Worm (Caenorhabditis elegans) whole organism, L3 larva: ENCODE results near the gene ace-1.

ENCODE experiments used
- R02D3.7 ChIP-seq: fragments of 150-350 bp; optimal IDR thresholded peaks from 2 replicates; lab custom pipeline; 2014; ENCODE audit warnings: missing biosample characterization, missing genetic modification characterization
- ZK546.5 ChIP-seq: sonication (generic microtip); optimal IDR thresholded peaks from 2 replicates; lab custom pipeline; 2017; ENCODE audit warnings: missing biosample characterization, missing genetic modification characterization
- aly-2 ChIP-seq: fragments of 150-350 bp; optimal IDR thresholded peaks from 2 replicates; lab custom pipeline; 2014; ENCODE audit warnings: missing biosample characterization, missing genetic modification characterization
- ceh-16 ChIP-seq: sonication (generic microtip); optimal IDR thresholded peaks from 2 replicates; lab custom pipeline; 2017; ENCODE audit warnings: missing biosample characterization, missing genetic modification characterization
- ceh-28 ChIP-seq: fragments of 150-350 bp; optimal IDR thresholded peaks from 2 replicates; lab custom pipeline; 2014; ENCODE audit warnings: missing biosample characterization, missing genetic modification reagents, missing genetic modification characterization
- daf-12 ChIP-seq: fragments of 150-350 bp; optimal IDR thresholded peaks from 2 replicates; lab custom pipeline; 2014; ENCODE audit warnings: missing biosample characterization, missing genetic modification reagents, missing genetic modification characterization
- egl-5 ChIP-seq: fragments of 150-350 bp; optimal IDR thresholded peaks from 2 replicates; lab custom pipeline; 2017; ENCODE audit warnings: missing biosample characterization, missing genetic modification reagents, missing genetic modification characterization, inconsistent platforms
- elt-1 ChIP-seq: fragments of 150-350 bp; optimal IDR thresholded peaks from 2 replicates; lab custom pipeline; 2014; ENCODE audit warnings: missing biosample characterization, missing genetic modification characterization
- elt-2 ChIP-seq: sonication (generic microtip); optimal IDR thresholded peaks from 2 replicates; lab custom pipeline; 2016; ENCODE audit warnings: missing genetic modification reagents, mild to moderate bottlenecking, missing genetic modification characterization, missing compliant biosample characterization
- elt-3 ChIP-seq, 3 experiments: fragments of 150-350 bp in 1 of 3; sonication (generic microtip) in 2 of 3; optimal IDR thresholded peaks; 2 replicates in 2 of 3; 4 replicates in 1 of 3; lab custom pipeline; 2014 to 2017; ENCODE audit warnings: missing biosample characterization in 3 of 3, missing genetic modification characterization in 3 of 3
- eor-1 ChIP-seq, 2 experiments: fragments of 150-350 bp; optimal IDR thresholded peaks; 2 replicates each; lab custom pipeline; 2014 to 2018; ENCODE audit warnings: missing biosample characterization in 2 of 2, missing genetic modification characterization in 2 of 2
- fkh-10 ChIP-seq: sonication (generic microtip); optimal IDR thresholded peaks from 2 replicates; lab custom pipeline; 2017; ENCODE audit warnings: missing biosample characterization, missing genetic modification reagents, missing genetic modification characterization
- fkh-2 ChIP-seq: fragments of 150-350 bp; optimal IDR thresholded peaks from 2 replicates; lab custom pipeline; 2014; ENCODE audit warnings: missing biosample characterization, missing genetic modification reagents, missing genetic modification characterization
- hmg-11 ChIP-seq: sonication (generic microtip); optimal IDR thresholded peaks from 2 replicates; lab custom pipeline; 2016; ENCODE audit warnings: missing genetic modification characterization, missing compliant biosample characterization
- jun-1 ChIP-seq: fragments of 150-350 bp; optimal IDR thresholded peaks from 2 replicates; lab custom pipeline; 2014; ENCODE audit warnings: missing biosample characterization, missing genetic modification reagents, missing genetic modification characterization
- lin-15B ChIP-seq: fragments of 150-350 bp; optimal IDR thresholded peaks from 2 replicates; lab custom pipeline; 2014; ENCODE audit warnings: missing biosample characterization, missing genetic modification characterization
- lin-39 ChIP-seq: fragments of 150-350 bp; optimal IDR thresholded peaks from 2 replicates; lab custom pipeline; 2018; ENCODE audit warnings: missing biosample characterization, missing genetic modification reagents, missing genetic modification characterization
- lsy-12 ChIP-seq: sonication (generic microtip); optimal IDR thresholded peaks from 2 replicates; lab custom pipeline; 2016; ENCODE audit warnings: mild to moderate bottlenecking, missing genetic modification characterization, missing compliant biosample characterization
- mdl-1 ChIP-seq: fragments of 150-350 bp; optimal IDR thresholded peaks from 2 replicates; lab custom pipeline; 2014; ENCODE audit warnings: missing biosample characterization, missing genetic modification characterization
- mml-1 ChIP-seq: fragments of 150-350 bp; sonication (generic microtip); optimal IDR thresholded peaks from 3 replicates; lab custom pipeline; 2014; ENCODE audit warnings: missing biosample characterization, missing genetic modification characterization
- nfya-1 ChIP-seq: sonication (generic microtip); optimal IDR thresholded peaks from 2 replicates; lab custom pipeline; 2017; ENCODE audit warnings: missing genetic modification characterization, mild to moderate bottlenecking, missing compliant biosample characterization, antibody characterized with exemption, moderate library complexity; ENCODE audit not compliant: insufficient read depth
- nhr-11 ChIP-seq: fragments of 150-350 bp; optimal IDR thresholded peaks from 2 replicates; lab custom pipeline; 2014; ENCODE audit warnings: missing biosample characterization, missing genetic modification characterization
- nhr-12 ChIP-seq: fragments of 150-350 bp; optimal IDR thresholded peaks from 2 replicates; lab custom pipeline; 2014; ENCODE audit warnings: missing biosample characterization, missing genetic modification characterization
- nhr-23 ChIP-seq: fragments of 150-350 bp; optimal IDR thresholded peaks from 2 replicates; lab custom pipeline; 2014; ENCODE audit warnings: missing biosample characterization, missing genetic modification reagents, missing genetic modification characterization
- nhr-237 ChIP-seq: fragments of 150-350 bp; optimal IDR thresholded peaks from 2 replicates; lab custom pipeline; 2014; ENCODE audit warnings: missing biosample characterization, missing genetic modification characterization
- nhr-25 ChIP-seq: sonication (generic microtip); optimal IDR thresholded peaks from 2 replicates; lab custom pipeline; 2017; ENCODE audit warnings: missing biosample characterization, missing genetic modification characterization
- nhr-28 ChIP-seq: fragments of 150-350 bp; optimal IDR thresholded peaks from 2 replicates; lab custom pipeline; 2014; ENCODE audit warnings: missing biosample characterization, missing genetic modification characterization
- nhr-43 ChIP-seq: sonication (generic microtip); optimal IDR thresholded peaks from 2 replicates; lab custom pipeline; 2016; ENCODE audit warnings: mild to moderate bottlenecking, missing genetic modification characterization, missing compliant biosample characterization; ENCODE audit not compliant: poor library complexity, severe bottlenecking
- nhr-76 ChIP-seq: fragments of 150-350 bp; sonication (generic microtip); optimal IDR thresholded peaks from 5 replicates; lab custom pipeline; 2014; ENCODE audit warnings: missing biosample characterization, missing genetic modification characterization
- nhr-77 ChIP-seq: fragments of 150-350 bp; optimal IDR thresholded peaks from 2 replicates; lab custom pipeline; 2014; ENCODE audit warnings: missing biosample characterization, missing genetic modification characterization
- pqm-1 ChIP-seq: fragments of 150-350 bp; optimal IDR thresholded peaks from 2 replicates; lab custom pipeline; 2017; ENCODE audit warnings: missing biosample characterization, missing genetic modification characterization, inconsistent platforms
- sea-2 ChIP-seq: fragments of 150-350 bp; sonication (generic microtip); optimal IDR thresholded peaks from 4 replicates; lab custom pipeline; 2014; ENCODE audit warnings: missing biosample characterization, missing genetic modification reagents, missing genetic modification characterization
- skn-1 ChIP-seq: fragments of 150-350 bp; optimal IDR thresholded peaks from 2 replicates; lab custom pipeline; 2014; ENCODE audit warnings: missing biosample characterization, missing genetic modification characterization
- snpc-4 ChIP-seq: fragments of 150-350 bp; optimal IDR thresholded peaks from 2 replicates; lab custom pipeline; 2014; ENCODE audit warnings: missing biosample characterization, missing genetic modification characterization
- tbx-2 ChIP-seq: sonication (generic microtip); optimal IDR thresholded peaks from 2 replicates; lab custom pipeline; 2016; ENCODE audit warnings: mild to moderate bottlenecking, missing genetic modification characterization, missing compliant biosample characterization
- unc-62 ChIP-seq: fragments of 150-350 bp; sonication (generic microtip); optimal IDR thresholded peaks from 4 replicates; lab custom pipeline; 2014; ENCODE audit warnings: missing biosample characterization, missing genetic modification reagents, missing genetic modification characterization
- zag-1 ChIP-seq: fragments of 150-350 bp; optimal IDR thresholded peaks from 2 replicates; lab custom pipeline; 2014; ENCODE audit warnings: missing biosample characterization, missing genetic modification characterization
- ztf-11 ChIP-seq: fragments of 150-350 bp; optimal IDR thresholded peaks from 2 replicates; lab custom pipeline; 2014; ENCODE audit warnings: missing biosample characterization, missing genetic modification characterization
- ztf-4 ChIP-seq: fragments of 150-350 bp; optimal IDR thresholded peaks from 2 replicates; lab custom pipeline; 2014; ENCODE audit warnings: missing biosample characterization, missing genetic modification characterization

Gene ace-1

ce11 chrX:16375807-16376638 is 8.9 kb downstream of the ace-1 start, which contains the start of gene sur-7:
Gene sur-7 (plus strand): TSS chrX:16376588.
- TF ChIP-seq mml-1 (tag; lab: Kevin White, UChicago): no peak
- TF ChIP-seq tbx-2 (tag; lab: Kevin White, UChicago): no peak
- no peak for TF ChIP-seq lin-39 (tag; lab: Kevin White, UChicago)
- no peak for TF ChIP-seq nhr-77 (tag; lab: Kevin White, UChicago)
- no peak for TF ChIP-seq nhr-76
- peak; percentile 19 for TF ChIP-seq snpc-4 (tag; lab: Kevin White, UChicago)
- TF ChIP-seq nfya-1: peak; percentile 24
- peak; percentile 3 for TF ChIP-seq hmg-11 (tag; lab: Kevin White, UChicago)
- TF ChIP-seq nhr-25 (tag; lab: Kevin White, UChicago): no peak
- TF ChIP-seq elt-2: peak; percentile 73
- TF ChIP-seq lin-15B (tag; lab: Kevin White, UChicago): no peak
- peak; percentile 87 for TF ChIP-seq fkh-10 (GFP tag; lab: Kevin White, UChicago)
- TF ChIP-seq nhr-11 (tag; lab: Kevin White, UChicago): no peak
- TF ChIP-seq mdl-1 (tag; lab: Kevin White, UChicago): no peak
- TF ChIP-seq, all 47 proteins: peak for 5

- TF ChIP-seq daf-12 (tag; lab: Kevin White, UChicago): no peak
- no peak for TF ChIP-seq nhr-28
- no peak for TF ChIP-seq ZK546.5
- no peak for TF ChIP-seq eor-1 (tag; optimal IDR thresholded peaks at IDR 0.05; lab: Kevin White, UChicago)
- no peak for TF ChIP-seq elt-1 (tag; lab: Kevin White, UChicago)
- no peak for TF ChIP-seq fkh-2 (tag; lab: Kevin White, UChicago)
- TF ChIP-seq nhr-11 (tag; lab: Kevin White, UChicago): no peak
- peak; percentile 27 for TF ChIP-seq nfya-1
- TF ChIP-seq nhr-237 (tag; lab: Kevin White, UChicago): no peak
- no peak for TF ChIP-seq hmg-11 (tag; lab: Kevin White, UChicago)
- TF ChIP-seq tbx-2 (tag; lab: Kevin White, UChicago): peak; percentile 42
- TF ChIP-seq elt-3 (tag; optimal IDR thresholded peaks at IDR 0.05; lab: Kevin White, UChicago): peak in 2 of 3 experiments; percentile 65 to 79
- TF ChIP-seq nhr-23 (tag; lab: Kevin White, UChicago): peak; percentile 3
- no peak for TF ChIP-seq lin-39 (tag; lab: Kevin White, UChicago)
- TF ChIP-seq fkh-10 (GFP tag; lab: Kevin White, UChicago): peak; percentile 5
- TF ChIP-seq ceh-28 (tag; lab: Kevin White, UChicago): peak; percentile 33
- peak; percentile 74 for TF ChIP-seq pqm-1
- TF ChIP-seq sea-2 (GFP tag; lab: Kevin White, UChicago): no peak
- peak; percentile 37 for TF ChIP-seq egl-5
- no peak for TF ChIP-seq nhr-77 (tag; lab: Kevin White, UChicago)
- TF ChIP-seq aly-2 (tag; lab: Kevin White, UChicago): no peak
- no peak for TF ChIP-seq nhr-76
- TF ChIP-seq nhr-43 (tag; lab: Kevin White, UChicago): peak; percentile 87
- peak; percentile 96 for TF ChIP-seq elt-2
- peak; percentile 14 for TF ChIP-seq lsy-12
Observed at ce11 chrX:16377903-16378302, 10.8 kb downstream of the ace-1 start.

ce11 chrX:16381115-16381514 is 14.0 kb downstream of the ace-1 start:
- TF ChIP-seq nhr-76 (no peak), skn-1 (tag; lab: Kevin White, UChicago) (no peak), lin-39 (tag; lab: Kevin White, UChicago) (no peak), elt-2 (no peak), lin-15B (tag; lab: Kevin White, UChicago) (no peak), nhr-23 (tag; lab: Kevin White, UChicago) (no peak), nhr-12 (tag; lab: Kevin White, UChicago) (no peak)

- TF ChIP-seq unc-62 (GFP tag; lab: Kevin White, UChicago): no peak
- no peak for TF ChIP-seq ztf-4 (tag; lab: Kevin White, UChicago)
- no peak for TF ChIP-seq R02D3.7 (tag; lab: Kevin White, UChicago)
- TF ChIP-seq lin-15B (tag; lab: Kevin White, UChicago): no peak
- TF ChIP-seq mml-1 (tag; lab: Kevin White, UChicago): no peak
- no peak for TF ChIP-seq jun-1 (tag; lab: Kevin White, UChicago)
- TF ChIP-seq nhr-43 (tag; lab: Kevin White, UChicago): no peak
- no peak for TF ChIP-seq snpc-4 (tag; lab: Kevin White, UChicago)
- TF ChIP-seq elt-2: no peak
- no peak for TF ChIP-seq ceh-28 (tag; lab: Kevin White, UChicago)
- TF ChIP-seq eor-1 (tag; optimal IDR thresholded peaks at IDR 0.05; lab: Kevin White, UChicago): no peak
- TF ChIP-seq hmg-11 (tag; lab: Kevin White, UChicago): no peak
- TF ChIP-seq ceh-16 (tag; lab: Kevin White, UChicago): no peak
- TF ChIP-seq mdl-1 (tag; lab: Kevin White, UChicago): no peak
- no peak for TF ChIP-seq ztf-11 (tag; lab: Kevin White, UChicago)
- TF ChIP-seq zag-1 (tag; lab: Kevin White, UChicago): no peak
Observed at ce11 chrX:16381908-16382307, 14.8 kb downstream of the ace-1 start.
